Worm (Caenorhabditis elegans): ENCODE data around the gene C54F6.3.

DNA sequence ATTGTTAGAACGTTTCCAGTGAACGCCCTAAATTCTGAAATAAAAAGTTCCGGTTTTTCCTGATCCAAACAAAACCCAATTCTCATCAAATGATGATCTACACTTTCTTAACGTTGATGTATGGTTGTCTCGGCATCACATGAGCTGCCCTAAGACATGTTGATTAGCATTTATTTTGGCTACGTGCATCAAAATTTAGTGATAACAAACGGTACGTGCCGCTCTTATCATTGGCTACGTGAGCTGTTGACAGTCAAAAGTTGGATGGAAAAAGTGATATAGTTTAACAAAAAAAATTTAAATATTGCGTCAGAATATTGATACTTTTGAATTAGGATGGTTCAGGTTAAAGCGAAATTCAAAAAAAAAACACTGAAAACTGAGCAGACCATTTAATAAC is 15.0 kb downstream of the C54F6.3 start:
- TF ChIP-seq ceh-58 (GFP tag; IDR thresholded peaks at IDR 0.05) (no peak), aptf-2 (GFP tag; conservative IDR thresholded peaks at IDR 0.05) (no peak), ceh-100 (GFP tag; IDR thresholded peaks at IDR 0.05) (no peak), bed-2 (GFP tag; IDR thresholded peaks at IDR 0.05) (no peak), egl-44 (GFP tag; IDR thresholded peaks at IDR 0.05) (no peak), F49E8.2 (tag; optimal IDR thresholded peaks at IDR 0.05; ENCODE audit: insufficient read depth) (no peak), B0261.1 (tag; optimal IDR thresholded peaks at IDR 0.05) (no peak), nhr-120 (GFP tag; IDR thresholded peaks at IDR 0.05) (no peak), ekl-4 (GFP tag; IDR thresholded peaks at IDR 0.05) (no peak), ceh-27 (GFP tag; optimal IDR thresholded peaks at IDR 0.05) (no peak), fkh-3 (tag; optimal IDR thresholded peaks at IDR 0.05) (no peak), mcd-1 (GFP tag; IDR thresholded peaks at IDR 0.05) (no peak)
